Worm (Caenorhabditis elegans) whole organism, L1 larva: Measurements from ENCODE around the gene Y26G10.1.

Experiments used
- egl-27 ChIP-seq, 2 experiments: fragments of 150-350 bp in 1 of 2; sonication (generic microtip); optimal IDR thresholded peaks; 3 replicates each; lab custom pipeline; 2017 to 2018; ENCODE audit warnings: missing biosample characterization in 2 of 2, missing genetic modification characterization in 2 of 2, missing genetic modification reagents in 2 of 2
- lir-3 ChIP-seq: sonication (generic microtip); optimal IDR thresholded peaks from 2 replicates; lab custom pipeline; 2016; ENCODE audit warnings: mild to moderate bottlenecking, missing genetic modification characterization, moderate library complexity, missing compliant biosample characterization; ENCODE audit not compliant: poor library complexity
- nhr-77 ChIP-seq: fragments of 150-350 bp; optimal IDR thresholded peaks from 2 replicates; lab custom pipeline; 2014; ENCODE audit warnings: missing biosample characterization, missing genetic modification characterization
- pax-3 ChIP-seq: fragments of 200-800 bp; sonication (Bioruptor generic); optimal IDR thresholded peaks from 2 replicates; lab custom pipeline; 2018; ENCODE audit warnings: mild to moderate bottlenecking, missing genetic modification characterization, moderate library complexity, missing compliant biosample characterization
- unc-130 ChIP-seq: fragments of 150-350 bp; optimal IDR thresholded peaks from 2 replicates; lab custom pipeline; 2017; ENCODE audit warnings: missing biosample characterization, missing genetic modification characterization, inconsistent platforms
- unc-62 ChIP-seq: fragments of 150-350 bp; optimal IDR thresholded peaks from 2 replicates; lab custom pipeline; 2014; ENCODE audit warnings: missing biosample characterization, missing genetic modification reagents, missing genetic modification characterization

- TF ChIP-seq unc-130 (tag; lab: Kevin White, UChicago) (no peak), nhr-77 (no peak), egl-27 (tag; optimal IDR thresholded peaks at IDR 0.05; lab: Kevin White, UChicago) (no peak), lir-3 (tag; lab: Kevin White, UChicago) (no peak), pax-3 (tag; lab: Kevin White, UChicago) (no peak), unc-62 (no peak)
Measured at ce11 chrV:17712349-17712748, 16.6 kb upstream of the Y26G10.1 start.
